Worm (Caenorhabditis elegans) whole organism, young adult: ENCODE measurements around the gene T13F3.6.

Source experiments
- Y79H2A.3 ChIP-seq: fragments of 200-800 bp; sonication (Bioruptor generic); conservative IDR thresholded peaks from 2 replicates; pipeline ENCODE4 v1.3.6; 2022; ENCODE audit warnings: missing genetic modification reagents, missing genetic modification characterization, missing compliant biosample characterization
- akir-1 ChIP-seq: fragments of 200-800 bp; sonication (Bioruptor generic); optimal IDR thresholded peaks from 2 replicates; lab custom pipeline; 2018; ENCODE audit warnings: mild to moderate bottlenecking, missing genetic modification characterization, moderate library complexity, missing compliant biosample characterization
- dpff-1 ChIP-seq: sonication (generic microtip); optimal IDR thresholded peaks from 2 replicates; lab custom pipeline; 2017; ENCODE audit warnings: mild to moderate bottlenecking, missing genetic modification characterization, missing compliant biosample characterization
- hrde-1 ChIP-seq: sonication (generic microtip); optimal IDR thresholded peaks from 2 replicates; lab custom pipeline; 2016; ENCODE audit warnings: missing genetic modification characterization, mild to moderate bottlenecking, missing compliant biosample characterization, moderate library complexity, missing genotype, missing genetic modification reagents, borderline replicate concordance
- let-607 ChIP-seq, 2 experiments: fragments of 200-800 bp in 1 of 2; sonication (Bioruptor generic) in 1 of 2; sonication (generic microtip) in 1 of 2; optimal IDR thresholded peaks; 2 replicates each; lab custom pipeline; 2016 to 2018; ENCODE audit warnings: mild to moderate bottlenecking in 2 of 2, missing compliant biosample characterization in 2 of 2, missing genetic modification characterization in 2 of 2, moderate library complexity in 2 of 2, missing genotype in 1 of 2
- nhr-179 ChIP-seq: sonication (generic microtip); optimal IDR thresholded peaks from 2 replicates; lab custom pipeline; 2016; ENCODE audit warnings: mild to moderate bottlenecking, missing genetic modification characterization, missing compliant biosample characterization
- rpc-1 ChIP-seq, 2 experiments: fragments of 150-350 bp in 1 of 2; sonication (generic microtip) in 1 of 2; optimal IDR thresholded peaks; 2 replicates each; lab custom pipeline; 2014 to 2018; ENCODE audit warnings: missing biosample characterization in 1 of 2, missing genetic modification characterization in 1 of 2, missing genetic modification reagents in 1 of 2, missing genotype in 1 of 2
- sea-2 ChIP-seq: fragments of 200-800 bp; sonication (Bioruptor generic); IDR thresholded peaks from 2 replicates; pipeline ENCODE4 v1.3.6; 2022; ENCODE audit warnings: missing genetic modification characterization, missing compliant biosample characterization
- snpc-4 ChIP-seq, 5 experiments: fragments of 150-350 bp in 1 of 5; sonication (generic microtip) in 4 of 5; optimal IDR thresholded peaks; 2 replicates each; lab custom pipeline; 2014 to 2018; ENCODE audit warnings: missing genetic modification characterization in 5 of 5, missing biosample characterization in 3 of 5, antibody characterized with exemption in 2 of 5, mild to moderate bottlenecking in 2 of 5, missing compliant biosample characterization in 2 of 5, missing genotype in 2 of 5, moderate library complexity in 2 of 5, missing genetic modification reagents in 1 of 5
- tbx-9 ChIP-seq: sonication (generic microtip); optimal IDR thresholded peaks from 2 replicates; lab custom pipeline; 2016; ENCODE audit warnings: borderline replicate concordance, missing genetic modification characterization, inconsistent platforms, missing compliant biosample characterization
- ztf-18 ChIP-seq: sonication (generic microtip); optimal IDR thresholded peaks from 2 replicates; lab custom pipeline; 2016; ENCODE audit warnings: missing genotype, mild to moderate bottlenecking, missing genetic modification characterization, missing compliant biosample characterization

DNA sequence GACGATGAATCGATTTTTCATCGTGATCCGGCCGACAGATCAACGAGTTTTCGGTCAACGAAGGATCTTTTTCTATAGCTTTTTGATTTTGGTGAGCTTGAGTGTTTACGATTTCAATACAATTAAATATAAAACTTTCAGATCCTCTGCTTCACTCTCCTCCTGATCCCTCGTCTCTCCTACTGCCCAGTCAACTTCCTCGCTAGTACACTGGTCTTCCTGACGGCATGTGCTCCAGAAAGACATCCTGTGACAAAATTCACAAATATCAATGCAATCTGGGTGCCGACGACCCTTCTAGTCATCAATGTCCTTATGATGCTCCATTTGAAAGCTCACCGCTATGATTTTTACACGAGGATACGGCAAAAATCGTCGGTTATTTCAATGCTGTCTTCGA, 37.3 kb upstream of the T13F3.6 start:
- TF ChIP-seq akir-1 (GFP tag; lab: Kevin White, UChicago) (no peak), tbx-9 (tag; lab: Kevin White, UChicago) (no peak), sea-2 (no peak), rpc-1 (optimal IDR thresholded peaks at IDR 0.05; lab: Kevin White, UChicago) (no peak), rpc-1 (tag; optimal IDR thresholded peaks at IDR 0.05; lab: Kevin White, UChicago) (no peak), snpc-4 (GFP tag; optimal IDR thresholded peaks at IDR 0.05; lab: Kevin White, UChicago) (no peak), snpc-4 (tag; optimal IDR thresholded peaks at IDR 0.05; lab: Kevin White, UChicago) (no peak), dpff-1 (no peak), ztf-18 (tag; lab: Kevin White, UChicago) (no peak), Y79H2A.3 (GFP tag; lab: Robert Waterston, UW) (no peak), let-607 (tag; optimal IDR thresholded peaks at IDR 0.05; lab: Kevin White, UChicago) (no peak), hrde-1 (tag; lab: Kevin White, UChicago) (no peak), nhr-179 (tag; lab: Kevin White, UChicago) (no peak)
